Worm (Caenorhabditis elegans) whole organism, L1 larva: ENCODE measurements around the gene lurp-4.

Source experiments
- C04F5.9 ChIP-seq: sonication (generic microtip); optimal IDR thresholded peaks from 2 replicates; lab custom pipeline; 2016; ENCODE audit warnings: missing genetic modification characterization, missing compliant biosample characterization
- C16A3.4 ChIP-seq: fragments of 150-350 bp; optimal IDR thresholded peaks from 2 replicates; lab custom pipeline; 2014; ENCODE audit warnings: missing biosample characterization, missing genetic modification characterization
- F16B12.6 ChIP-seq: fragments of 150-350 bp; optimal IDR thresholded peaks from 2 replicates; lab custom pipeline; 2014; ENCODE audit warnings: missing biosample characterization, missing genetic modification characterization
- ceh-63 ChIP-seq: fragments of 200-800 bp; sonication (Bioruptor generic); optimal IDR thresholded peaks from 2 replicates; lab custom pipeline; 2018; ENCODE audit warnings: mild to moderate bottlenecking, missing genetic modification characterization, missing compliant biosample characterization
- ceh-90 ChIP-seq: sonication (generic microtip); optimal IDR thresholded peaks from 2 replicates; lab custom pipeline; 2016; ENCODE audit warnings: missing genetic modification characterization, missing compliant biosample characterization
- ces-1 ChIP-seq: fragments of 150-350 bp; optimal IDR thresholded peaks from 2 replicates; lab custom pipeline; 2014; ENCODE audit warnings: missing biosample characterization, missing genetic modification reagents, missing genetic modification characterization
- elt-2 ChIP-seq: sonication (generic microtip); optimal IDR thresholded peaks from 2 replicates; lab custom pipeline; 2016; ENCODE audit warnings: missing genetic modification characterization, mild to moderate bottlenecking, inconsistent platforms, missing compliant biosample characterization, missing genetic modification reagents
- ets-5 ChIP-seq: fragments of 200-800 bp; sonication (Bioruptor generic); IDR thresholded peaks from 2 replicates; pipeline ENCODE4 v1.3.6; 2022; ENCODE audit warnings: missing genetic modification characterization, missing compliant biosample characterization
- fkh-10 ChIP-seq: sonication (generic microtip); optimal IDR thresholded peaks from 2 replicates; lab custom pipeline; 2017; ENCODE audit warnings: missing biosample characterization, missing genetic modification reagents, missing genetic modification characterization
- fos-1 ChIP-seq: fragments of 150-350 bp; optimal IDR thresholded peaks from 2 replicates; lab custom pipeline; 2014; ENCODE audit warnings: missing biosample characterization, missing genetic modification characterization
- hlh-17 ChIP-seq: fragments of 200-800 bp; sonication (Bioruptor generic); optimal IDR thresholded peaks from 2 replicates; lab custom pipeline; 2018; ENCODE audit warnings: missing genetic modification characterization, mild to moderate bottlenecking, missing compliant biosample characterization, moderate library complexity, borderline replicate concordance
- hlh-4 ChIP-seq: sonication (generic microtip); optimal IDR thresholded peaks from 2 replicates; lab custom pipeline; 2016; ENCODE audit warnings: mild to moderate bottlenecking, missing genetic modification characterization, missing compliant biosample characterization
- hpl-2 ChIP-seq: fragments of 150-350 bp; optimal IDR thresholded peaks from 2 replicates; lab custom pipeline; 2014; ENCODE audit warnings: missing biosample characterization, missing genetic modification reagents, missing genetic modification characterization
- irx-1 ChIP-seq: sonication (generic microtip); optimal IDR thresholded peaks from 2 replicates; lab custom pipeline; 2016; ENCODE audit warnings: missing genetic modification characterization, missing compliant biosample characterization
- isw-1 ChIP-seq: fragments of 200-800 bp; sonication (Bioruptor generic); IDR thresholded peaks from 2 replicates; pipeline ENCODE4 v1.3.6; 2022; ENCODE audit warnings: missing genetic modification characterization, missing compliant biosample characterization
- lin-14 ChIP-seq: fragments of 200-800 bp; sonication (Bioruptor generic); optimal IDR thresholded peaks from 2 replicates; lab custom pipeline; 2018; ENCODE audit warnings: mild to moderate bottlenecking, missing genetic modification characterization, moderate library complexity, missing compliant biosample characterization
- lin-15B ChIP-seq: fragments of 150-350 bp; sonication (generic microtip); optimal IDR thresholded peaks from 3 replicates; lab custom pipeline; 2014; ENCODE audit warnings: missing biosample characterization, missing genetic modification characterization
- nhr-20 ChIP-seq: sonication (generic microtip); optimal IDR thresholded peaks from 2 replicates; lab custom pipeline; 2016; ENCODE audit warnings: mild to moderate bottlenecking, missing genetic modification characterization, missing compliant biosample characterization
- nhr-71 ChIP-seq: sonication (generic microtip); optimal IDR thresholded peaks from 2 replicates; lab custom pipeline; 2016; ENCODE audit warnings: mild to moderate bottlenecking, missing genetic modification characterization, moderate library complexity, missing compliant biosample characterization
- nhr-76 ChIP-seq: sonication (generic microtip); optimal IDR thresholded peaks from 2 replicates; lab custom pipeline; 2017; ENCODE audit warnings: missing biosample characterization, missing genetic modification characterization
- nhr-77 ChIP-seq: fragments of 150-350 bp; optimal IDR thresholded peaks from 2 replicates; lab custom pipeline; 2014; ENCODE audit warnings: missing biosample characterization, missing genetic modification characterization
- nhr-84 ChIP-seq: sonication (generic microtip); optimal IDR thresholded peaks from 2 replicates; lab custom pipeline; 2017; ENCODE audit warnings: missing biosample characterization, missing genetic modification characterization
- nhr-90 ChIP-seq: sonication (generic microtip); optimal IDR thresholded peaks from 2 replicates; lab custom pipeline; 2016; ENCODE audit warnings: mild to moderate bottlenecking, missing genetic modification characterization, missing compliant biosample characterization; ENCODE audit not compliant: poor library complexity
- pax-3 ChIP-seq: fragments of 200-800 bp; sonication (Bioruptor generic); optimal IDR thresholded peaks from 2 replicates; lab custom pipeline; 2018; ENCODE audit warnings: mild to moderate bottlenecking, missing genetic modification characterization, moderate library complexity, missing compliant biosample characterization
- pqm-1 ChIP-seq: sonication (generic microtip); optimal IDR thresholded peaks from 3 replicates; lab custom pipeline; 2017; ENCODE audit warnings: missing biosample characterization, missing genetic modification characterization
- rnt-1 ChIP-seq: sonication (generic microtip); optimal IDR thresholded peaks from 2 replicates; lab custom pipeline; 2016; ENCODE audit warnings: mild to moderate bottlenecking, missing genetic modification characterization, moderate library complexity, missing compliant biosample characterization
- snu-23 ChIP-seq: sonication (generic microtip); optimal IDR thresholded peaks from 2 replicates; lab custom pipeline; 2016; ENCODE audit warnings: missing genetic modification characterization, missing compliant biosample characterization
- sptf-1 ChIP-seq: fragments of 150-350 bp; optimal IDR thresholded peaks from 2 replicates; lab custom pipeline; 2014; ENCODE audit warnings: missing biosample characterization, missing genetic modification characterization
- sup-37 ChIP-seq: fragments of 200-800 bp; sonication (Bioruptor generic); optimal IDR thresholded peaks from 2 replicates; lab custom pipeline; 2018; ENCODE audit warnings: mild to moderate bottlenecking, missing genetic modification characterization, missing compliant biosample characterization
- tbx-2 ChIP-seq: sonication (generic microtip); optimal IDR thresholded peaks from 2 replicates; lab custom pipeline; 2016; ENCODE audit warnings: missing genetic modification characterization, missing compliant biosample characterization
- tlp-1 ChIP-seq: fragments of 150-350 bp; optimal IDR thresholded peaks from 2 replicates; lab custom pipeline; 2014; ENCODE audit warnings: missing biosample characterization, missing genetic modification characterization
- unc-130 ChIP-seq: fragments of 150-350 bp; optimal IDR thresholded peaks from 2 replicates; lab custom pipeline; 2017; ENCODE audit warnings: missing biosample characterization, missing genetic modification characterization, inconsistent platforms
- unc-30 ChIP-seq: sonication (generic microtip); optimal IDR thresholded peaks from 2 replicates; lab custom pipeline; 2017; ENCODE audit warnings: missing biosample characterization, missing genetic modification characterization
- unc-62 ChIP-seq: fragments of 150-350 bp; optimal IDR thresholded peaks from 2 replicates; lab custom pipeline; 2014; ENCODE audit warnings: missing biosample characterization, missing genetic modification reagents, missing genetic modification characterization
- unc-86 ChIP-seq: sonication (generic microtip); optimal IDR thresholded peaks from 2 replicates; lab custom pipeline; 2016; ENCODE audit warnings: missing genetic modification characterization, missing compliant biosample characterization
- zag-1 ChIP-seq: fragments of 150-350 bp; optimal IDR thresholded peaks from 2 replicates; lab custom pipeline; 2014; ENCODE audit warnings: missing biosample characterization, missing genetic modification characterization
- ztf-11 ChIP-seq, 2 experiments: sonication (generic microtip); optimal IDR thresholded peaks; 2 replicates each; lab custom pipeline; 2016 to 2017; ENCODE audit warnings: missing genetic modification characterization in 2 of 2, missing biosample characterization in 1 of 2, missing compliant biosample characterization in 1 of 2

The lurp-4 gene

ce11 chrV:13063402-13063801 lies 29.0 kb upstream of the lurp-4 start:
- no peak for TF ChIP-seq unc-30 (tag; lab: Kevin White, UChicago)
- TF ChIP-seq unc-130 (tag; lab: Kevin White, UChicago): no peak
- no peak for TF ChIP-seq fos-1 (tag; lab: Kevin White, UChicago)
- TF ChIP-seq nhr-20 (tag; lab: Kevin White, UChicago): no peak
- no peak for TF ChIP-seq tlp-1
- no peak for TF ChIP-seq snu-23 (GFP tag; lab: Kevin White, UChicago)
- TF ChIP-seq fkh-10 (GFP tag; lab: Kevin White, UChicago): no peak
- no peak for TF ChIP-seq pax-3 (tag; lab: Kevin White, UChicago)
- no peak for TF ChIP-seq zag-1 (tag; lab: Kevin White, UChicago)
- TF ChIP-seq ceh-63 (GFP tag; lab: Kevin White, UChicago): no peak
- no peak for TF ChIP-seq ceh-90 (tag; lab: Kevin White, UChicago)
- no peak for TF ChIP-seq sptf-1 (tag; lab: Kevin White, UChicago)
- TF ChIP-seq C16A3.4 (tag; lab: Kevin White, UChicago): no peak
- no peak for TF ChIP-seq nhr-84 (tag; lab: Kevin White, UChicago)
- TF ChIP-seq lin-15B (tag; lab: Kevin White, UChicago): no peak

DNA sequence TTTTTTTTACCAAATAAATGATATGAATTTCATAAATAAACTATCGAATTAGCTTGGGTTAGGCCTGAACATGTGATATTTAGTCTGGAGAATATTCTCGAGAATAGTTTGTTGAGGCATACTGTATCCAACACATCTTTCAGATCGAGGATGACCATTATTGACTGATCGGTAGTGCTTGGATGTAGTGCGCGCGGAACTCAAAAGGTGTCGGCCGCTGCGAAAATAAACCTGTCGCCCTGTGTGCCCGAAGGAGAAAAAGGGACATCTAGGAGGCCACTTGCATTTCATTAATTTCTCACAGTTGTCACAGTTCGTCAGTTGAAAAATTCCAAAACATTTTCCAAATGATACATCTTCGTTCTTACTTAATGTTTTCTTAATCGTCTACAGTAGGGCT lies 28.3 kb upstream of the lurp-4 start:
- TF ChIP-seq zag-1 (tag; lab: Kevin White, UChicago) (no peak), unc-130 (tag; lab: Kevin White, UChicago) (no peak), hpl-2 (no peak), ceh-63 (GFP tag; lab: Kevin White, UChicago) (no peak), hlh-4 (tag; lab: Kevin White, UChicago) (no peak), unc-62 (GFP tag; lab: Kevin White, UChicago) (no peak), tbx-2 (tag; lab: Kevin White, UChicago) (no peak), hlh-17 (GFP tag; lab: Kevin White, UChicago) (no peak), elt-2 (tag; lab: Kevin White, UChicago) (no peak), C04F5.9 (tag; lab: Kevin White, UChicago) (no peak), nhr-84 (tag; lab: Kevin White, UChicago) (no peak), sup-37 (GFP tag; lab: Kevin White, UChicago) (no peak), ztf-11 (tag; optimal IDR thresholded peaks at IDR 0.05; lab: Kevin White, UChicago) (no peak), F16B12.6 (no peak), nhr-20 (tag; lab: Kevin White, UChicago) (no peak), pqm-1 (tag; lab: Kevin White, UChicago) (no peak)

- TF ChIP-seq lin-14 (peak; percentile 23), irx-1 (tag; lab: Kevin White, UChicago) (no peak), nhr-84 (tag; lab: Kevin White, UChicago) (no peak), ets-5 (GFP tag; lab: Robert Waterston, UW) (no peak), unc-86 (tag; lab: Kevin White, UChicago) (peak; percentile 47)
- TF ChIP-seq, all 84 proteins: peak for 2
These were observed 22.2 kb upstream of the lurp-4 start for ce11 chrV:13070278-13070677.

- no peak for TF ChIP-seq nhr-71 (tag; lab: Kevin White, UChicago)
- no peak for TF ChIP-seq isw-1 (GFP tag; lab: Robert Waterston, UW)
- TF ChIP-seq snu-23 (GFP tag; lab: Kevin White, UChicago): no peak
- TF ChIP-seq nhr-77: no peak
- no peak for TF ChIP-seq rnt-1
- TF ChIP-seq nhr-90: no peak
- TF ChIP-seq ces-1 (GFP tag; lab: Kevin White, UChicago): no peak
- TF ChIP-seq nhr-76 (tag; lab: Kevin White, UChicago): no peak
- TF ChIP-seq, all 84 proteins: peak for 0
These were observed 21.4 kb upstream of the lurp-4 start, which contains the start of gene C34B4.3 for ce11 chrV:13071052-13071451. Gene C34B4.3, minus strand, starts transcription at chrV:13071152.
